Worm (Caenorhabditis elegans) whole organism, L4 larva: ENCODE measurements around the gene Y38E10A.24.

Experiments
- D1046.2 ChIP-seq: fragments of 200-800 bp; sonication (Bioruptor generic); IDR thresholded peaks from 2 replicates; pipeline ENCODE4 v1.3.6; 2022; ENCODE audit warnings: missing genetic modification characterization, missing compliant biosample characterization
- F44E2.7 ChIP-seq: fragments of 200-800 bp; sonication (Bioruptor generic); IDR thresholded peaks from 2 replicates; pipeline ENCODE4 v2.1.2; 2022; ENCODE audit warnings: missing genetic modification characterization, missing compliant biosample characterization
- F49E8.2 ChIP-seq: sonication (generic microtip); optimal IDR thresholded peaks from 2 replicates; lab custom pipeline; 2016; ENCODE audit warnings: missing compliant biosample characterization, mild to moderate bottlenecking, missing genetic modification characterization, borderline replicate concordance
- Y48G9A.11 ChIP-seq: fragments of 200-800 bp; sonication (Bioruptor generic); IDR thresholded peaks from 2 replicates; pipeline ENCODE4 v1.3.6; 2022; ENCODE audit warnings: missing genetic modification reagents, missing genetic modification characterization, missing compliant biosample characterization
- Y5F2A.4 ChIP-seq: fragments of 200-800 bp; sonication (Bioruptor generic); optimal IDR thresholded peaks from 2 replicates; lab custom pipeline; 2018; ENCODE audit warnings: mild to moderate bottlenecking, missing genetic modification characterization, missing compliant biosample characterization
- ces-1 ChIP-seq: fragments of 150-350 bp; sonication (generic microtip); optimal IDR thresholded peaks from 4 replicates; lab custom pipeline; 2014; ENCODE audit warnings: missing biosample characterization, missing genetic modification reagents, missing genetic modification characterization
- lin-38 ChIP-seq: fragments of 200-800 bp; sonication (Bioruptor generic); IDR thresholded peaks from 2 replicates; pipeline ENCODE4 v1.3.6; 2022; ENCODE audit warnings: missing genetic modification reagents, missing genetic modification characterization, missing compliant biosample characterization
- mdt-29 ChIP-seq: fragments of 200-800 bp; sonication (Bioruptor generic); IDR thresholded peaks from 2 replicates; pipeline ENCODE4 v1.3.6; 2022; ENCODE audit warnings: missing genetic modification reagents, missing genetic modification characterization, missing compliant biosample characterization
- nhr-10 ChIP-seq: fragments of 150-350 bp; optimal IDR thresholded peaks from 2 replicates; lab custom pipeline; 2014; ENCODE audit warnings: missing biosample characterization, missing genetic modification characterization
- nhr-6 ChIP-seq: fragments of 150-350 bp; optimal IDR thresholded peaks from 2 replicates; lab custom pipeline; 2014; ENCODE audit warnings: missing biosample characterization, missing genetic modification characterization
- pha-4 ChIP-seq, 2 experiments: fragments of 150-350 bp in 1 of 2; fragments of 200-800 bp in 1 of 2; sonication (Bioruptor generic) in 1 of 2; IDR thresholded peaks in 1 of 2; optimal IDR thresholded peaks in 1 of 2; 2 replicates each; pipeline versions ENCODE4 v1.3.6 to Lab custom; 2014 to 2022; ENCODE audit warnings: missing genetic modification characterization in 2 of 2, missing genetic modification reagents in 2 of 2, missing biosample characterization in 1 of 2, missing compliant biosample characterization in 1 of 2
- sdz-12 ChIP-seq: fragments of 200-800 bp; sonication (Bioruptor generic); optimal IDR thresholded peaks from 2 replicates; lab custom pipeline; 2018; ENCODE audit warnings: mild to moderate bottlenecking, missing genetic modification characterization, missing compliant biosample characterization
- set-16 ChIP-seq: fragments of 200-800 bp; sonication (Bioruptor generic); IDR thresholded peaks from 2 replicates; pipeline ENCODE4 v1.3.6; 2022; ENCODE audit warnings: missing genetic modification reagents, missing genetic modification characterization, missing compliant biosample characterization
- tra-1 ChIP-seq: fragments of 200-800 bp; sonication (Bioruptor generic); IDR thresholded peaks from 2 replicates; pipeline ENCODE4 v1.3.6; 2022; ENCODE audit warnings: missing genetic modification reagents, missing genetic modification characterization, missing compliant biosample characterization
- unc-130 ChIP-seq: sonication (generic microtip); optimal IDR thresholded peaks from 2 replicates; lab custom pipeline; 2016; ENCODE audit warnings: missing genetic modification reagents, missing genetic modification characterization, missing compliant biosample characterization
- unc-62 ChIP-seq, 3 experiments: fragments of 150-350 bp in 1 of 3; sonication (generic microtip); optimal IDR thresholded peaks in 2 of 3; peaks in 1 of 3; 1 replicate in 1 of 3; 2 replicates in 2 of 3; lab custom pipeline; 2014 to 2017; ENCODE audit warnings: missing biosample characterization in 3 of 3, missing genetic modification characterization in 3 of 3, missing genetic modification reagents in 3 of 3, missing genotype in 1 of 3
- zfp-3 ChIP-seq: fragments of 200-800 bp; sonication (Bioruptor generic); conservative IDR thresholded peaks from 2 replicates; pipeline ENCODE4 v1.3.6; 2022; ENCODE audit warnings: missing genetic modification reagents, missing genetic modification characterization, missing compliant biosample characterization
- ztf-11 ChIP-seq: fragments of 150-350 bp; optimal IDR thresholded peaks from 2 replicates; lab custom pipeline; 2014; ENCODE audit warnings: missing biosample characterization, missing genetic modification characterization

Y38E10A.24 gene

ce11 chrII:12726704-12727103 is 47.9 kb downstream of the Y38E10A.24 start:
- TF ChIP-seq zfp-3, result no peak
- no peak for TF ChIP-seq Y5F2A.4 (GFP tag; lab: Kevin White, UChicago)
- no peak for TF ChIP-seq mdt-29 (GFP tag; lab: Robert Waterston, UW)
- no peak for TF ChIP-seq sdz-12 (GFP tag; lab: Kevin White, UChicago)
- peak; percentile 25 for TF ChIP-seq F49E8.2 (tag; lab: Kevin White, UChicago)
- 0 out of 2 replicates have a peak, but pooled peaks have one; percentile 9 for TF ChIP-seq pha-4 (GFP tag; IDR thresholded peaks at IDR 0.05; lab: Robert Waterston, UW)
- no peak for TF ChIP-seq pha-4 (tag; optimal IDR thresholded peaks at IDR 0.05; lab: Kevin White, UChicago)
- TF ChIP-seq ces-1 (GFP tag; lab: Kevin White, UChicago), result no peak
- TF ChIP-seq unc-130 (GFP tag; lab: Kevin White, UChicago), result peak; percentile 29
- TF ChIP-seq nhr-6 (tag; lab: Kevin White, UChicago), result no peak
- TF ChIP-seq F44E2.7, result 0 out of 2 replicates have a peak, but pooled peaks have one; percentile 67
- peak; percentile 61 for TF ChIP-seq Y48G9A.11 (GFP tag; lab: Robert Waterston, UW)
- TF ChIP-seq tra-1 (GFP tag; lab: Robert Waterston, UW), result no peak
- peak; percentile 62 for TF ChIP-seq lin-38 (GFP tag; lab: Robert Waterston, UW)
- no peak for TF ChIP-seq ztf-11 (tag; lab: Kevin White, UChicago)

DNA sequence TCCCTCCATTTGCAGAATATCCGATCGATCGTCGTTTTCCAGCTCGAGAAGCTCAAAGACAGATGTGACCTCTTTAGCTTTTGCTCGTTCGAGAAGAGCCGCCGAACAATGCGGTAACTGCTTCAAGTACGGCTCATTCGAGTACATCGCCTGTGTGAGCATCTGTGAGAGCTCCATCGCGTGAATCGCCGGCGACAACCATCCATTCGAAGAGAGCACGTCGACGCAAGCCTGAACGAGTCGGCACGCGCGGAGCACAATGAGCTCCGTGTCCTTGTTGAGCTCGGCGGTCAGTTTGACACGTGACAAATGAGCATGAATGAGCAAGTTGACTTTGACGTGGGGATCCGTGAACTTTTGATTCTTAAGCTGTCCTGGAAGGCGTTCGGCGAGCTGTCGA is 49.0 kb downstream of the Y38E10A.24 start:
- TF ChIP-seq mdt-29 (GFP tag; lab: Robert Waterston, UW), result no peak
- no peak for TF ChIP-seq nhr-10 (tag; lab: Kevin White, UChicago)
- TF ChIP-seq D1046.2 (GFP tag; lab: Robert Waterston, UW), result no peak
- TF ChIP-seq set-16, result peak; percentile 65
- TF ChIP-seq unc-62 (GFP tag; optimal IDR thresholded peaks at IDR 0.05 in 1 of 2; lab: Kevin White, UChicago), result peak in 1 of 2 experiments; percentile 72
- TF ChIP-seq unc-62 (tag; optimal IDR thresholded peaks at IDR 0.05; lab: Kevin White, UChicago), result no peak

- TF ChIP-seq Y48G9A.11 (GFP tag; lab: Robert Waterston, UW) (no peak), lin-38 (GFP tag; lab: Robert Waterston, UW) (0 out of 2 replicates have a peak, but pooled peaks have one; percentile 10)
These were observed 49.8 kb downstream of the Y38E10A.24 start for ce11 chrII:12728608-12729007.
